Worm (Caenorhabditis elegans): ENCODE results near the gene F15B9.10.

DNA sequence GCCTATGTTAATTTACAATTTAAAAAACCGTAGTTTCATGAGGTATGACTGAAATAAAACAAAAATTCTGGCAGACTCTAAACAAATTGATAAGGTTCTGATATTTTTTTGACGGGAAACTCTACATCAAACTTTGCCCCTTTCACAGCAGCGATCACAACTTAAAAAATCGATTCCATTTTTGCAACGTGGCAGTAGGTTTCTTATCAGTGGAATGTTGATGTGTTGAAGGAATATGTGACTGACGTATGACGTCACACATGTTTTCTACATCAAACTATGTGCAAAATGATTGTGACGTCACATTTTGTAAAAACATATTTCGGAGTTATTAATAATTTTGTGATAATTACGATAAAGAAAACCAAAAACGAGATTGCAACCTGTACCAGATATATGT lies 3.2 kb upstream of the F15B9.10 start:
- TF ChIP-seq dao-5 (tag; optimal IDR thresholded peaks at IDR 0.05) (no peak), him-1 (tag; optimal IDR thresholded peaks at IDR 0.05) (no peak), W03F9.2 (tag; optimal IDR thresholded peaks at IDR 0.05) (no peak)
